Worm (Caenorhabditis elegans) whole organism, early embryonic: Measurements from ENCODE around the gene ddr-2.

ENCODE experiments used
- B0310.2 ChIP-seq: sonication (generic microtip); optimal IDR thresholded peaks from 2 replicates; lab custom pipeline; 2016; ENCODE audit warnings: mild to moderate bottlenecking, missing genetic modification characterization, missing compliant biosample characterization
- F13C5.2 ChIP-seq: sonication (generic microtip); optimal IDR thresholded peaks from 2 replicates; lab custom pipeline; 2017; ENCODE audit warnings: mild to moderate bottlenecking, missing genetic modification characterization, inconsistent platforms, missing compliant biosample characterization
- aly-1 ChIP-seq: sonication (generic microtip); optimal IDR thresholded peaks from 2 replicates; lab custom pipeline; 2016; ENCODE audit warnings: missing genetic modification characterization, missing compliant biosample characterization
- ama-1 ChIP-seq: fragments of 150-350 bp; optimal IDR thresholded peaks from 2 replicates; lab custom pipeline; 2014
- ceh-13 ChIP-seq: fragments of 200-800 bp; sonication (Bioruptor generic); optimal IDR thresholded peaks from 2 replicates; lab custom pipeline; 2018; ENCODE audit warnings: mild to moderate bottlenecking, missing genetic modification characterization, missing compliant biosample characterization
- ceh-36 ChIP-seq: sonication (generic microtip); optimal IDR thresholded peaks from 2 replicates; lab custom pipeline; 2016; ENCODE audit warnings: missing genetic modification characterization, inconsistent platforms, missing compliant biosample characterization
- ets-7 ChIP-seq: sonication (generic microtip); optimal IDR thresholded peaks from 2 replicates; lab custom pipeline; 2016; ENCODE audit warnings: missing genotype, missing genetic modification characterization, missing compliant biosample characterization
- flt-1 ChIP-seq: fragments of 200-800 bp; sonication (Bioruptor generic); IDR thresholded peaks from 2 replicates; pipeline ENCODE4 v1.3.6; 2022; ENCODE audit warnings: missing genetic modification characterization, missing compliant biosample characterization
- hmbx-1 ChIP-seq: sonication (generic microtip); optimal IDR thresholded peaks from 2 replicates; lab custom pipeline; 2016; ENCODE audit warnings: mild to moderate bottlenecking, missing genetic modification characterization, missing compliant biosample characterization
- hmg-4 ChIP-seq: fragments of 200-800 bp; sonication (Bioruptor generic); optimal IDR thresholded peaks from 2 replicates; lab custom pipeline; 2018; ENCODE audit warnings: mild to moderate bottlenecking, missing genetic modification characterization, missing compliant biosample characterization
- hnd-1 ChIP-seq: sonication (generic microtip); optimal IDR thresholded peaks from 2 replicates; lab custom pipeline; 2016; ENCODE audit warnings: missing genetic modification characterization, missing compliant biosample characterization
- pes-1 ChIP-seq: fragments of 200-800 bp; sonication (Bioruptor generic); IDR thresholded peaks from 2 replicates; pipeline ENCODE4 v1.3.6; 2022; ENCODE audit warnings: missing genetic modification reagents, missing genetic modification characterization, missing compliant biosample characterization
- scrt-1 ChIP-seq: fragments of 200-800 bp; sonication (Bioruptor generic); IDR thresholded peaks from 2 replicates; pipeline ENCODE4 v1.3.6; 2022; ENCODE audit warnings: missing genetic modification characterization, missing compliant biosample characterization
- sea-1 ChIP-seq: fragments of 200-800 bp; sonication (Bioruptor generic); conservative IDR thresholded peaks from 2 replicates; pipeline ENCODE4 v1.3.6; 2022; ENCODE audit warnings: missing genetic modification characterization, missing compliant biosample characterization
- tbx-11 ChIP-seq: fragments of 200-800 bp; sonication (Bioruptor generic); IDR thresholded peaks from 2 replicates; pipeline ENCODE4 v1.3.6; 2022; ENCODE audit warnings: missing genetic modification characterization, missing compliant biosample characterization
- tbx-37 ChIP-seq: fragments of 200-800 bp; sonication (Bioruptor generic); conservative IDR thresholded peaks from 2 replicates; pipeline ENCODE4 v1.3.6; 2022; ENCODE audit warnings: missing genetic modification reagents, missing genetic modification characterization, missing compliant biosample characterization
- tra-4 ChIP-seq: sonication (generic microtip); optimal IDR thresholded peaks from 2 replicates; lab custom pipeline; 2017; ENCODE audit warnings: missing genetic modification characterization, missing compliant biosample characterization

The ddr-2 gene

DNA sequence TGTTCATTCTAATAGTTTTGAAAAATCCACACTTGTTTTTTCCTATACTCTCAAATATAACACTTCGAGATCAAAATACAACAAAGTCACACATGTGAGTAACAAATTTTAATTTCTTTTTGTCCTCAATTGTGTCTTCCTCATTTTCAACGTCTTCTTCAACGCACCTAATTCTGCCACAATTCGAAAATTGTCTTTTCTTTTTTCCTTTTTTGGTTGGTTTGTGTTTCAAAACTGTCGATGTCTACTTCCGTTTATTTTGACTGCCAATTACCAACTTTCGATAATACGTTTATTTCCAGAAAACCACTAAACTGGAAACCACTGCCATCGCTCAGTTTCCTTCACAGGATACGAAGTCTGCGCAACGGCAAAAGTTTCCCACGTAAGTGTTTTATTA is 17.7 kb downstream of the ddr-2 start, which contains the start of gene F11D5.1:
F11D5.1 (plus strand) TSS at position 301 of the 400 bp plus-strand sequence.
- TF ChIP-seq B0310.2 (tag; lab: Kevin White, UChicago) (no peak), hmg-4 (GFP tag; lab: Kevin White, UChicago) (no peak), tra-4 (tag; lab: Kevin White, UChicago) (no peak), scrt-1 (no peak), ceh-13 (no peak), hnd-1 (tag; lab: Kevin White, UChicago) (no peak), flt-1 (GFP tag; lab: Robert Waterston, UW) (no peak), tbx-37 (GFP tag; lab: Robert Waterston, UW) (no peak), ets-7 (no peak), F13C5.2 (tag; lab: Kevin White, UChicago) (no peak)

DNA sequence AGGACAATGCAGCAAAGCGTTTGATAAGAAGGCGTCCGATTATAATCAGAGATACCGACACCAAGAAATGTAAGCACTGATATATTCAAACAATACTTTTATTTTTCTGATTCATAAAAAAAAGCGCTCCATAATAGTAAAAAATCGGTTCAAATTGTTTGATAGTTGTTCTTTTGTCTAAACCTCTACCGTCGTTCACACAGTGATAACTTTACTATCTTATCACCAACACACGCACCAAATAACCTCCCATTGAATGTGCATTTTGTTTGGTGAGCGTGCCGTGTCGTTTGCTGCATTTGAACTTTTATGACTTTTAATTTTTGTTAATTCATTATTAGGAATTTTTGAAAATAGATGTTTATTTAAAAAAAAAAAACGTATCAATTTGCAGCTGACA is 19.0 kb downstream of the ddr-2 start:
- TF ChIP-seq F13C5.2 (tag; lab: Kevin White, UChicago) = no peak
- no peak for TF ChIP-seq ama-1
- TF ChIP-seq ceh-36 (tag; lab: Kevin White, UChicago) = no peak
- TF ChIP-seq tbx-11 (GFP tag; lab: Robert Waterston, UW) = no peak
- no peak for TF ChIP-seq B0310.2 (tag; lab: Kevin White, UChicago)
- no peak for TF ChIP-seq hnd-1 (tag; lab: Kevin White, UChicago)
- no peak for TF ChIP-seq hmg-4 (GFP tag; lab: Kevin White, UChicago)
- TF ChIP-seq aly-1 (tag; lab: Kevin White, UChicago) = no peak
- no peak for TF ChIP-seq tra-4 (tag; lab: Kevin White, UChicago)
- TF ChIP-seq scrt-1 = no peak
- no peak for TF ChIP-seq ceh-13
- TF ChIP-seq hmbx-1 (tag; lab: Kevin White, UChicago) = no peak

DNA sequence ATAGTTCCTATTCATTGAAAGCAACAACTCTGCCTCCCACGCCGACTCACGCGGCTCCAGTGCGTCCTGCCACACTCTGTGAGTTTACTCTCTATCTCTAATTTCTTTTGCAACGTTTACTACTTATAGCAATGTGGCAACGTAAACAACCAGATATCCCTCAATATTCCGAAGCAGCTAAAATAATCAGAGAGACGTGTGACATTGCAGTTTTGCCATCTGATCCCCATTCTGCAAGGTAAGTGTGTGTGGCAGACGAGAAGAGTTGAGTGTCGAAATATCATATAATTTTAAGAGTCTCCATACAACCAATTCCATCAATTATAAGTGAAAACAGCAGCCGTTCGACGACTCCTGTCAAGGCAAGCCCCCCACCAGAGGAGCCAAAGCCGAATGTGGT is 24.8 kb downstream of the ddr-2 start:
- TF ChIP-seq hmg-4 (GFP tag; lab: Kevin White, UChicago) (no peak), pes-1 (no peak), tra-4 (tag; lab: Kevin White, UChicago) (no peak)

DNA sequence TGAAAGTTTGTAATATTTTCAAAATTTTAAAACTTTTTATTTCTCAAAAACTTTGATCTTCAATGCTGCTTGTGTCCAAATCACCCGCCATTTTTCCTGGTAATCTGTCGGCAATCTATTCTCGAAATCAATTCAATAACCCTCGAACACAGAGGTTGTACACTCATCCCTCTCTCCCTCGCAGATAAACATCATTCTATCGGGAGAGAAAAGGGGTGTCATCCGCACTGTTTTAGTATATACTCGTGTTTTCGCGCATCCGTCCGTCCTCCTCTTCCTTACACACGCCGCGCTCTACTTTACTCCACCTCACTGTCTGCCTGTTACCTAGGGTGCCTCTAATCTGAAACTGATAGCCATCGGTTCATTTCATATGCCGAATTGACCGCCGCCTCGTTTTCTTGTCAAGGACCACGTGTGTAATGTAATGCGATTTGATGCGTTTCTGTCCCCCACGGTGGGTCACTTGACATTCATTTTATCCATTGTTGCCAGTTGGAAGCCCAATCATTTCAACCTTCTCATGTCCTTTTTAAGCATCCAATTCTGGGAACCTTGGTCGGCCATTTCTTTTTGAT is 28.6 kb downstream of the ddr-2 start:
- TF ChIP-seq aly-1 (tag; lab: Kevin White, UChicago) = no peak
- no peak for TF ChIP-seq ceh-13
- TF ChIP-seq ama-1 = no peak
- no peak for TF ChIP-seq scrt-1
- TF ChIP-seq tra-4 (tag; lab: Kevin White, UChicago) = no peak
- no peak for TF ChIP-seq ceh-36 (tag; lab: Kevin White, UChicago)
- no peak for TF ChIP-seq B0310.2 (tag; lab: Kevin White, UChicago)
- TF ChIP-seq ets-7 = no peak
- no peak for TF ChIP-seq pes-1
- no peak for TF ChIP-seq F13C5.2 (tag; lab: Kevin White, UChicago)
- no peak for TF ChIP-seq hnd-1 (tag; lab: Kevin White, UChicago)
- no peak for TF ChIP-seq hmbx-1 (tag; lab: Kevin White, UChicago)

DNA sequence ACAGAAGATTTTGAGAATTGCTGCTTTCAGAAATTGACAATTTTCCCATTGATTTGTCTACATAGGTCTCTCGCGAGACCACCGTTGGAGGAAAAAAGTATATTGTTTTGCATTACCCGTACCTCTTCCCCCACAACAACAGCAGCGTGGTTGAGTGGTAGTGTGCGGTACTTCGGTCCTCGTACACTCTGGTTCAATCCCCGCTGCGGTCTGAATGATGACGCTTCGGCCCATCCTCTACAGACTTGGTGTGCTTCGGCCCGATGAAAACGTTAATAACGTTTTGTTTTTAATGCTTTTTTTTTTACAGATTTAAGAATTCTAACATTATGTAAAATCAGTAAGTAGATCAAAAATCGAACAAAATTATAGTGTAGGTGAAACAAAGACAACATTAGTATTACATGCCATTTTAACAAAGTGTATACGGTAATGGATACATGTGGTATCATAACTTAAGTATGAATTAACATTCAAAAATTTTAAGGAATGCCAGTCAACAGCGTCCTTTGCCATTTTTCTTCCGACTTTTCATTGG is 32.9 kb downstream of the ddr-2 start, which contains the start of gene ZK816.3:
ZK816.3 (plus strand) TSS at position 488 of the 538 bp plus-strand sequence.
- TF ChIP-seq tra-4 (tag; lab: Kevin White, UChicago) (peak; percentile 29), aly-1 (tag; lab: Kevin White, UChicago) (peak; percentile 82), ama-1 (no peak), pes-1 (peak; percentile 89), ceh-36 (tag; lab: Kevin White, UChicago) (peak; percentile 83), B0310.2 (tag; lab: Kevin White, UChicago) (peak; percentile 69), scrt-1 (peak; percentile 91), ceh-13 (peak; percentile 68), tbx-37 (GFP tag; lab: Robert Waterston, UW) (peak; percentile 72), hmbx-1 (tag; lab: Kevin White, UChicago) (peak; percentile 23), flt-1 (GFP tag; lab: Robert Waterston, UW) (peak; percentile 87), ets-7 (peak; percentile 41), sea-1 (GFP tag; lab: Robert Waterston, UW) (peak; percentile 90), tbx-11 (GFP tag; lab: Robert Waterston, UW) (peak; percentile 89), F13C5.2 (tag; lab: Kevin White, UChicago) (peak; percentile 74), hmg-4 (GFP tag; lab: Kevin White, UChicago) (peak; percentile 83), hnd-1 (tag; lab: Kevin White, UChicago) (peak; percentile 60)

DNA sequence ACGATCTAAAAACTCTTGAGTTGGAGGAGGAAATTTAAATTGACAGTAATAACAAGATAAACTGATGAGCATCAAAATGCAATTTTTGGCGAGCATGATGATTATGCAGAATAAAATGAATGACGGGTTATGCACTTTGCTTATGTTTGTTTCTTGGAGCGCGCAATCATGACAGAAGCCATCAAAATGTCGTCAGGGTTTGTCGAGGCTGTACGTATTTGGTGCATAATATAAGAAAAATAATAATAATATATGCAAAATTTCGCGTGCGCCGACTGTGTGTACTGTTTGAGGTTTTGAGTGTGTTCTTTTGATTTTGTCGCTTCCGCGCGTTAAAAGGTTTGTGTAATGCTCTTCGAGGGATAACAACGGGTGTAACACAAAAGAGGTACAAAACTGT is 35.2 kb downstream of the ddr-2 start, which contains the start of gene nspg-4:
nspg-4 (minus strand) TSS at position 101 of the 400 bp plus-strand sequence.
- TF ChIP-seq flt-1 (GFP tag; lab: Robert Waterston, UW) (no peak), aly-1 (tag; lab: Kevin White, UChicago) (no peak), hmbx-1 (tag; lab: Kevin White, UChicago) (no peak), F13C5.2 (tag; lab: Kevin White, UChicago) (no peak), ets-7 (no peak), ceh-36 (tag; lab: Kevin White, UChicago) (no peak), tra-4 (tag; lab: Kevin White, UChicago) (no peak), ama-1 (no peak), hnd-1 (tag; lab: Kevin White, UChicago) (no peak), sea-1 (GFP tag; lab: Robert Waterston, UW) (no peak), tbx-11 (GFP tag; lab: Robert Waterston, UW) (no peak), ceh-13 (no peak), tbx-37 (GFP tag; lab: Robert Waterston, UW) (no peak), B0310.2 (tag; lab: Kevin White, UChicago) (no peak), hmg-4 (GFP tag; lab: Kevin White, UChicago) (no peak)

DNA sequence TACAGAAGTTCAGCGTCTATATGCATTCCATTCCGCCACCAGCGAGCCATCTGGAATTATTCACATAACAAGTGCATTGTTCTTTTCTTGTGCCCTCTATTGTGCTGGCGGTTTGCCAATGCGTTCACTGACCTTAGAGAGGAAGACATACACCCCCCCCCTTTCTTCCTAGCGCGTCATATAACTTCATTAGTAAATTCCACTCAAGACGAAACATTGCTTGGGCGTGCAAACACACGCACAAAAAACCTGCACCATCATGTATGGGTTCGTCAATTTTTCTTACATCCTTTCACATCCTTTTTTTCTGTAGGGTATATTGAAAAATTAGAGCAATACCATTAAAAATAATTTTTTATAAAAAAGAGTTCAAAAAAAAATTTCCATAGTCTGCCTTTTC is 36.4 kb downstream of the ddr-2 start, which contains the start of gene ZK816.1:
ZK816.1 (plus strand) TSS at position 187 of the 400 bp plus-strand sequence.
- TF ChIP-seq ceh-36 (tag; lab: Kevin White, UChicago) (no peak), ets-7 (no peak), flt-1 (GFP tag; lab: Robert Waterston, UW) (no peak), scrt-1 (no peak), tbx-11 (GFP tag; lab: Robert Waterston, UW) (no peak), pes-1 (no peak), sea-1 (GFP tag; lab: Robert Waterston, UW) (no peak), hmg-4 (GFP tag; lab: Kevin White, UChicago) (no peak), ceh-13 (no peak), B0310.2 (tag; lab: Kevin White, UChicago) (no peak), ama-1 (no peak), aly-1 (tag; lab: Kevin White, UChicago) (no peak)
